Fruit fly (Drosophila melanogaster) whole organism, embryonic: Measurements from ENCODE around the gene CG13676.

Experiments used
- Atf6 ChIP-seq: fragments of 200-800 bp; sonication (Bioruptor generic); IDR thresholded peaks from 2 replicates; pipeline ENCODE4 v1.3.6; 2022; ENCODE audit warnings: missing biosample characterization, missing genetic modification characterization
- BEAF-32 ChIP-seq: fragments of 200-800 bp; sonication (Bioruptor generic); optimal IDR thresholded peaks from 3 replicates; lab custom pipeline; 2017; ENCODE audit warnings: missing biosample characterization, missing genetic modification characterization, mild to moderate bottlenecking, moderate library complexity, missing genetic modification reagents
- CG1024 ChIP-seq: fragments of 200-800 bp; sonication (Bioruptor generic); IDR thresholded peaks from 2 replicates; pipeline ENCODE4 v1.3.6; 2022; ENCODE audit warnings: missing biosample characterization, missing genetic modification characterization
- CG10431 ChIP-seq: fragments of 200-800 bp; sonication (Bioruptor generic); optimal IDR thresholded peaks from 3 replicates; lab custom pipeline; 2018; ENCODE audit warnings: missing biosample characterization, mild to moderate bottlenecking, missing genetic modification characterization
- CG10462 ChIP-seq: fragments of 200-800 bp; sonication (Bioruptor generic); optimal IDR thresholded peaks from 2 replicates; lab custom pipeline; 2016; ENCODE audit warnings: missing biosample characterization, missing genetic modification characterization
- CG11456 ChIP-seq: fragments of 200-800 bp; sonication (Bioruptor generic); IDR thresholded peaks from 3 replicates; pipeline ENCODE4 v1.3.6; 2022; ENCODE audit warnings: missing biosample characterization, missing genetic modification characterization
- CG12299 ChIP-seq: fragments of 200-800 bp; sonication (Bioruptor generic); optimal IDR thresholded peaks from 2 replicates; lab custom pipeline; 2018; ENCODE audit warnings: missing biosample characterization, mild to moderate bottlenecking, missing genetic modification characterization
- CG1233 ChIP-seq: fragments of 200-800 bp; sonication (Bioruptor generic); optimal IDR thresholded peaks from 4 replicates; lab custom pipeline; 2018; ENCODE audit warnings: missing biosample characterization, mild to moderate bottlenecking, missing genetic modification characterization
- CG12942 ChIP-seq: fragments of 200-800 bp; sonication (Bioruptor generic); optimal IDR thresholded peaks from 3 replicates; lab custom pipeline; 2016; ENCODE audit warnings: missing biosample characterization, missing genetic modification characterization
- CG16813 ChIP-seq: fragments of 200-800 bp; sonication (Bioruptor generic); IDR thresholded peaks from 3 replicates; pipeline ENCODE4 v1.3.6; 2022; ENCODE audit warnings: missing biosample characterization, missing genetic modification characterization; ENCODE audit not compliant: partially characterized antibody
- CG17912 ChIP-seq: fragments of 200-800 bp; sonication (Bioruptor generic); optimal IDR thresholded peaks from 2 replicates; lab custom pipeline; 2018; ENCODE audit warnings: missing biosample characterization, mild to moderate bottlenecking, missing genetic modification characterization
- CG18599 ChIP-seq: fragments of 200-800 bp; sonication (Bioruptor generic); optimal IDR thresholded peaks from 3 replicates; lab custom pipeline; 2017; ENCODE audit warnings: missing biosample characterization, missing genetic modification characterization, mild to moderate bottlenecking, moderate library complexity, missing genetic modification reagents
- CG31388 ChIP-seq: fragments of 200-800 bp; sonication (Bioruptor generic); optimal IDR thresholded peaks from 2 replicates; lab custom pipeline; 2016; ENCODE audit warnings: missing biosample characterization, missing genetic modification characterization
- CG3407 ChIP-seq: fragments of 200-800 bp; sonication (Bioruptor generic); optimal IDR thresholded peaks from 2 replicates; lab custom pipeline; 2018; ENCODE audit warnings: missing biosample characterization, mild to moderate bottlenecking, missing genetic modification characterization
- CG4707 ChIP-seq: fragments of 200-800 bp; sonication (Bioruptor generic); optimal IDR thresholded peaks from 2 replicates; lab custom pipeline; 2018; ENCODE audit warnings: missing biosample characterization, mild to moderate bottlenecking, missing genetic modification characterization, moderate library complexity
- CG6683 ChIP-seq: fragments of 200-800 bp; sonication (Bioruptor generic); optimal IDR thresholded peaks from 2 replicates; lab custom pipeline; 2017; ENCODE audit warnings: missing biosample characterization, mild to moderate bottlenecking, missing genetic modification characterization, missing genetic modification reagents
- CG7745 ChIP-seq: fragments of 200-800 bp; sonication (Bioruptor generic); optimal IDR thresholded peaks from 2 replicates; lab custom pipeline; 2018; ENCODE audit warnings: missing biosample characterization, mild to moderate bottlenecking, missing genetic modification characterization, moderate library complexity
- CG9437 ChIP-seq: fragments of 200-800 bp; sonication (Bioruptor generic); optimal IDR thresholded peaks from 2 replicates; lab custom pipeline; 2018; ENCODE audit warnings: missing biosample characterization, mild to moderate bottlenecking, missing genetic modification characterization
- CG9609 ChIP-seq: fragments of 200-800 bp; sonication (Bioruptor generic); optimal IDR thresholded peaks from 3 replicates; lab custom pipeline; 2016; ENCODE audit warnings: missing biosample characterization, missing genetic modification characterization
- CTCF ChIP-seq: fragments of 200-800 bp; sonication (Bioruptor generic); optimal IDR thresholded peaks from 2 replicates; lab custom pipeline; 2017; ENCODE audit warnings: missing biosample characterization, mild to moderate bottlenecking, missing genetic modification characterization, moderate library complexity
- Dek ChIP-seq: fragments of 200-800 bp; sonication (Bioruptor generic); optimal IDR thresholded peaks from 3 replicates; lab custom pipeline; 2019; ENCODE audit warnings: missing biosample characterization, mild to moderate bottlenecking, missing genetic modification characterization, moderate library complexity
- Eip74EF ChIP-seq, 2 experiments: fragments of 200-800 bp in 1 of 2; fragments of >200 bp in 1 of 2; sonication (Bioruptor generic) in 1 of 2; optimal IDR thresholded peaks; 2 replicates each; lab custom pipeline; 2017 to 2019; ENCODE audit warnings: missing biosample characterization in 2 of 2, missing genetic modification characterization in 2 of 2, mild to moderate bottlenecking in 1 of 2, moderate library complexity in 1 of 2
- Elba2 ChIP-seq: fragments of 200-800 bp; sonication (Bioruptor generic); optimal IDR thresholded peaks from 3 replicates; lab custom pipeline; 2016; ENCODE audit warnings: missing biosample characterization, missing genetic modification characterization
- Gsc ChIP-seq: fragments of 200-800 bp; sonication (Bioruptor generic); IDR thresholded peaks from 2 replicates; pipeline ENCODE4 v1.3.6; 2022; ENCODE audit warnings: missing biosample characterization, missing genetic modification characterization
- Gug ChIP-seq: fragments of 200-800 bp; sonication (Bioruptor generic); IDR thresholded peaks from 4 replicates; pipeline ENCODE4 v1.3.6; 2022; ENCODE audit warnings: missing biosample characterization, missing genetic modification characterization
- Hey ChIP-seq: fragments of 200-800 bp; sonication (Bioruptor generic); optimal IDR thresholded peaks from 3 replicates; lab custom pipeline; 2018; ENCODE audit warnings: missing biosample characterization, mild to moderate bottlenecking, missing genetic modification characterization
- HmgD ChIP-seq: fragments of 200-800 bp; sonication (Bioruptor generic); optimal IDR thresholded peaks from 3 replicates; lab custom pipeline; 2016; ENCODE audit warnings: missing biosample characterization, missing genetic modification characterization
- HmgZ ChIP-seq: fragments of 200-800 bp; sonication (Bioruptor generic); optimal IDR thresholded peaks from 2 replicates; lab custom pipeline; 2018; ENCODE audit warnings: missing biosample characterization, mild to moderate bottlenecking, missing genetic modification characterization
- Kr ChIP-seq: fragments of 200-800 bp; sonication (Bioruptor generic); optimal IDR thresholded peaks from 2 replicates; lab custom pipeline; 2017; ENCODE audit warnings: missing biosample characterization, mild to moderate bottlenecking, missing genetic modification characterization
- Med ChIP-seq: fragments of 200-800 bp; sonication (Bioruptor generic); peaks from one replicate; lab custom pipeline; 2016; ENCODE audit warnings: missing biosample characterization, missing genetic modification characterization, mild to moderate bottlenecking, inconsistent platforms, moderate library complexity
- NFAT ChIP-seq: fragments of 200-800 bp; sonication (Bioruptor generic); IDR thresholded peaks from 2 replicates; pipeline ENCODE4 v1.3.6; 2022; ENCODE audit warnings: missing biosample characterization, missing genetic modification characterization
- Side ChIP-seq: fragments of 200-800 bp; sonication (Bioruptor generic); optimal IDR thresholded peaks from 2 replicates; lab custom pipeline; 2016; ENCODE audit warnings: missing biosample characterization, missing genetic modification characterization
- Sry-δ ChIP-seq: fragments of 200-800 bp; sonication (Bioruptor generic); optimal IDR thresholded peaks from 2 replicates; lab custom pipeline; 2016; ENCODE audit warnings: missing biosample characterization, missing genetic modification characterization
- Usf ChIP-seq: fragments of 200-800 bp; sonication (Bioruptor generic); optimal IDR thresholded peaks from 2 replicates; lab custom pipeline; 2017; ENCODE audit warnings: missing genotype, missing biosample characterization, missing genetic modification characterization
- Vsx1 ChIP-seq: fragments of 200-800 bp; sonication (Bioruptor generic); optimal IDR thresholded peaks from 2 replicates; lab custom pipeline; 2017; ENCODE audit warnings: missing biosample characterization, mild to moderate bottlenecking, missing genetic modification characterization, missing genetic modification reagents
- Xbp1 ChIP-seq: fragments of 200-800 bp; sonication (Bioruptor generic); optimal IDR thresholded peaks from 3 replicates; lab custom pipeline; 2016; ENCODE audit warnings: missing biosample characterization, mild to moderate bottlenecking, missing genetic modification characterization
- ac ChIP-seq: fragments of 200-800 bp; sonication (Bioruptor generic); optimal IDR thresholded peaks from 3 replicates; lab custom pipeline; 2017; ENCODE audit warnings: missing biosample characterization, mild to moderate bottlenecking, missing genetic modification characterization
- amos ChIP-seq: fragments of 200-800 bp; sonication (Bioruptor generic); IDR thresholded peaks from 2 replicates; pipeline ENCODE4 v1.3.6; 2022; ENCODE audit warnings: missing biosample characterization, missing genetic modification characterization; ENCODE audit not compliant: partially characterized antibody
- bbx ChIP-seq: fragments of 200-800 bp; sonication (Bioruptor generic); IDR thresholded peaks from 2 replicates; pipeline ENCODE4 v1.3.6; 2022; ENCODE audit warnings: missing biosample characterization, missing genetic modification characterization; ENCODE audit not compliant: partially characterized antibody
- disco-r ChIP-seq: fragments of 200-800 bp; sonication (Bioruptor generic); optimal IDR thresholded peaks from 2 replicates; lab custom pipeline; 2016; ENCODE audit warnings: missing biosample characterization, missing genetic modification characterization
- dm ChIP-seq: fragments of 200-800 bp; sonication (Bioruptor generic); optimal IDR thresholded peaks from 3 replicates; lab custom pipeline; 2016; ENCODE audit warnings: missing biosample characterization, missing genetic modification characterization
- emc ChIP-seq: fragments of 200-800 bp; sonication (Bioruptor generic); optimal IDR thresholded peaks from 2 replicates; lab custom pipeline; 2016; ENCODE audit warnings: missing biosample characterization, missing genetic modification characterization
- gce ChIP-seq: fragments of 200-800 bp; sonication (Bioruptor generic); IDR thresholded peaks from 3 replicates; pipeline ENCODE4 v1.3.6; 2022; ENCODE audit warnings: missing biosample characterization, missing genetic modification characterization
- gem ChIP-seq: fragments of 200-800 bp; sonication (Bioruptor generic); optimal IDR thresholded peaks from 2 replicates; lab custom pipeline; 2019; ENCODE audit warnings: missing biosample characterization, mild to moderate bottlenecking, missing genetic modification characterization, moderate library complexity
- grau ChIP-seq: fragments of 200-800 bp; optimal IDR thresholded peaks from 3 replicates; lab custom pipeline; 2019; ENCODE audit warnings: missing biosample characterization, mild to moderate bottlenecking, missing genetic modification characterization, moderate library complexity
- gsb-n ChIP-seq: fragments of 200-800 bp; sonication (Bioruptor generic); optimal IDR thresholded peaks from 3 replicates; lab custom pipeline; 2018; ENCODE audit warnings: missing biosample characterization, mild to moderate bottlenecking, missing genetic modification characterization
- ham ChIP-seq: fragments of 200-800 bp; sonication (Bioruptor generic); IDR thresholded peaks from 2 replicates; pipeline ENCODE4 v1.3.6; 2022; ENCODE audit warnings: missing biosample characterization, missing genetic modification characterization
- mirr ChIP-seq: fragments of 200-800 bp; sonication (Bioruptor generic); optimal IDR thresholded peaks from 3 replicates; lab custom pipeline; 2018; ENCODE audit warnings: missing biosample characterization, mild to moderate bottlenecking, missing genetic modification characterization
- pho ChIP-seq: fragments of 200-800 bp; sonication (Bioruptor generic); optimal IDR thresholded peaks from 2 replicates; lab custom pipeline; 2016; ENCODE audit warnings: missing biosample characterization, missing genetic modification characterization
- pum ChIP-seq: fragments of 200-800 bp; sonication (Bioruptor generic); optimal IDR thresholded peaks from 2 replicates; lab custom pipeline; 2016; ENCODE audit warnings: missing biosample characterization, missing genetic modification characterization
- toy ChIP-seq: fragments of 200-800 bp; sonication (Bioruptor generic); IDR thresholded peaks from 2 replicates; pipeline ENCODE4 v1.3.6; 2022; ENCODE audit warnings: missing biosample characterization, missing genetic modification characterization

The CG13676 gene

dm6 chr3L:8137448-8137906, 14.1 kb downstream of the CG13676 start, which contains the start of the genes Setx and mus301 (continued):
- TF ChIP-seq dm (GFP tag; lab: Kevin White, UChicago) = peak; percentile 80
- peak; percentile 88 for TF ChIP-seq HmgD
- no peak for TF ChIP-seq Eip74EF (GFP tag; optimal IDR thresholded peaks at IDR 0.05; lab: Kevin White, UChicago)
- peak; percentile 83 for TF ChIP-seq gem (tag; lab: Kevin White, UChicago)
- TF ChIP-seq Gsc (GFP tag; lab: Robert Waterston, UW) = 0 out of 2 replicates have a peak, but pooled peaks have one; percentile 27
- TF ChIP-seq Elba2 (GFP tag; lab: Kevin White, UChicago) = peak; percentile 98
- no peak for TF ChIP-seq gsb-n (tag; lab: Kevin White, UChicago)
- TF ChIP-seq CG31388 (GFP tag; lab: Kevin White, UChicago) = peak; percentile 55
- TF ChIP-seq mirr (GFP tag; lab: Kevin White, UChicago) = no peak
- TF ChIP-seq CG10462 (GFP tag; lab: Kevin White, UChicago) = peak; percentile 69
- TF ChIP-seq CG12299 = peak; percentile 36
- no peak for TF ChIP-seq CG18599 (GFP tag; lab: Kevin White, UChicago)
- TF ChIP-seq CG9437 = peak; percentile 87
- peak; percentile 69 for TF ChIP-seq NFAT (GFP tag; lab: Robert Waterston, UW)
- peak; percentile 56 for TF ChIP-seq BEAF-32 (GFP tag; lab: Kevin White, UChicago)
- no peak for TF ChIP-seq Vsx1
- TF ChIP-seq CTCF = peak; percentile 58
- peak; percentile 24; the same call in 1 of the 2 replicates for TF ChIP-seq CG1024 (GFP tag; lab: Robert Waterston, UW)
- TF ChIP-seq Med (GFP tag; lab: Kevin White, UChicago) = peak; percentile 97
- TF ChIP-seq ac = no peak
- TF ChIP-seq toy (GFP tag; lab: Robert Waterston, UW) = no peak
- TF ChIP-seq bbx (GFP tag; lab: Robert Waterston, UW) = no peak
- peak; percentile 61 for TF ChIP-seq Sry-δ (GFP tag; lab: Kevin White, UChicago)
- TF ChIP-seq CG11456 (GFP tag; lab: Robert Waterston, UW) = peak; percentile 87
- TF ChIP-seq CG7745 (tag; lab: Kevin White, UChicago) = no peak
- 0 out of 2 replicates have a peak, but pooled peaks have one; percentile 48 for TF ChIP-seq ham (GFP tag; lab: Robert Waterston, UW)
- no peak for TF ChIP-seq CG6683 (GFP tag; lab: Kevin White, UChicago)
- peak; percentile 71 for TF ChIP-seq emc (GFP tag; lab: Kevin White, UChicago)
- TF ChIP-seq Hey (tag; lab: Kevin White, UChicago) = no peak
- peak; percentile 40; the same call in 1 of the 2 replicates for TF ChIP-seq amos
- peak; percentile 90 for TF ChIP-seq Xbp1
- peak; percentile 88 for TF ChIP-seq HmgZ (tag; lab: Kevin White, UChicago)
- no peak for TF ChIP-seq CG4707 (GFP tag; lab: Kevin White, UChicago)
- peak; percentile 49 for TF ChIP-seq CG1233 (GFP tag; lab: Kevin White, UChicago)
- TF ChIP-seq grau = peak; percentile 75
- TF ChIP-seq Side = peak; percentile 62
- peak; percentile 29 for TF ChIP-seq CG10431 (GFP tag; lab: Kevin White, UChicago)
- no peak for TF ChIP-seq CG16813 (GFP tag; lab: Robert Waterston, UW)
- peak; percentile 88 for TF ChIP-seq CG12942 (GFP tag; lab: Kevin White, UChicago)
- peak; percentile 59 for TF ChIP-seq CG3407 (GFP tag; lab: Kevin White, UChicago)
- TF ChIP-seq Dek = peak; percentile 75
- peak; percentile 81 for TF ChIP-seq pum
- TF ChIP-seq Atf6 (GFP tag; lab: Robert Waterston, UW) = peak; percentile 68
- TF ChIP-seq Gug = peak; percentile 67; the same call in 2 of the 4 replicates
- peak; percentile 88 for TF ChIP-seq pho (GFP tag; lab: Kevin White, UChicago)
- TF ChIP-seq Usf (GFP tag; lab: Kevin White, UChicago) = peak; percentile 52
- TF ChIP-seq gce = no peak
- TF ChIP-seq CG17912 (GFP tag; lab: Kevin White, UChicago) = peak; percentile 19
- peak; percentile 64 for TF ChIP-seq disco-r (GFP tag; lab: Kevin White, UChicago)
- TF ChIP-seq Kr (GFP tag; lab: Kevin White, UChicago) = no peak
- TF ChIP-seq CG9609 (GFP tag; lab: Kevin White, UChicago) = peak; percentile 75
